Fruit fly (Drosophila melanogaster): Measurements from ENCODE around the gene mAChR-B.
A peak's percentile ranks its signal among the peaks of the same experiment; 100 is the strongest.

dm6 chr3R:8122198-8122970 is 63.3 kb downstream of the mAChR-B start, which contains the start of gene CG7878:
- TF ChIP-seq Snoo (tag; optimal IDR thresholded peaks at IDR 0.05) (peak; percentile 4), EcR (GFP tag; optimal IDR thresholded peaks at IDR 0.05) (no peak), gl (tag; optimal IDR thresholded peaks at IDR 0.05) (no peak), Ets98B (GFP tag; IDR thresholded peaks at IDR 0.05) (peak; percentile 35; the same call in 1 of the 2 replicates), CG9948 (tag; optimal IDR thresholded peaks at IDR 0.05) (no peak), D1 (tag; optimal IDR thresholded peaks at IDR 0.05) (peak; percentile 32), fd96Ca (GFP tag; IDR thresholded peaks at IDR 0.05) (no peak), CG8159 (tag; optimal IDR thresholded peaks at IDR 0.05) (peak; percentile 31), CG14655 (GFP tag; optimal IDR thresholded peaks at IDR 0.05) (no peak), CG8301 (tag; optimal IDR thresholded peaks at IDR 0.05) (no peak), CG34367 (tag; optimal IDR thresholded peaks at IDR 0.05) (no peak), CG4496 (GFP tag; IDR thresholded peaks at IDR 0.05) (no peak), CG17806 (tag; optimal IDR thresholded peaks at IDR 0.05) (peak; percentile 8)

Measured in whole organism, pupa.